Worm (Caenorhabditis elegans): ENCODE results near the gene col-118.

DNA sequence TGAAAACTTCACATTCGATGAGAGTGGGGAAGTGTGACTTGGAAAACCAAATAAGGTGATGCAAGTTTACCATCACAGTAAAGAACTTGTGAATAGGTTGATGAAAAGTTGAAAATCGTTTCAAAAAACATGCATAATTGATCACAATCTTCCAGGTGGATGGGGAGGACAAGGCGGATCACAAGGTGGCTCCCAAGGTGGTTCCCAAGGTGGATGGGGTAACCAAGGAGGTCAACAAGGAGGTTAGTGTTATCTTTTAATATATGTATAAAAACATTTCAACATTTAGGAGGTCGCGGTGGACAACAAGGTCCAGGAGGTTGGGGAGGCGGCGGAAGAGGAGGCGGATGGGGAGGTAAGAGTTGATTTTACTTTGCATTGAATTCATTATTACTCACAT is 30.4 kb upstream of the col-118 start, which contains the start of gene T28C6.10:
- TF ChIP-seq unc-62 (GFP tag; optimal IDR thresholded peaks at IDR 0.05 in 1 of 2) (no peak), unc-62 (tag; optimal IDR thresholded peaks at IDR 0.05) (no peak), mes-2 (tag; optimal IDR thresholded peaks at IDR 0.05; ENCODE audit: poor library complexity, severe bottlenecking) (no peak), unc-130 (GFP tag; optimal IDR thresholded peaks at IDR 0.05) (no peak), F10B5.3 (tag; optimal IDR thresholded peaks at IDR 0.05) (no peak), tag-97 (GFP tag; IDR thresholded peaks at IDR 0.05) (no peak), ceh-20 (GFP tag; IDR thresholded peaks at IDR 0.05) (no peak), ceh-82 (tag; optimal IDR thresholded peaks at IDR 0.05) (no peak), nhr-25 (tag; optimal IDR thresholded peaks at IDR 0.05; ENCODE audit: borderline replicate concordance, insufficient read depth) (no peak)
